Fruit fly (Drosophila melanogaster) whole organism, embryonic: ENCODE results near the gene Fgop2.

Experiments
- Adf1 ChIP-seq: fragments of 200-800 bp; sonication (Bioruptor generic); IDR thresholded peaks from 2 replicates; pipeline ENCODE4 v1.3.6; 2022; ENCODE audit warnings: missing biosample characterization, missing genetic modification characterization
- BEAF-32 ChIP-seq: fragments of 200-800 bp; sonication (Bioruptor generic); optimal IDR thresholded peaks from 3 replicates; lab custom pipeline; 2017; ENCODE audit warnings: missing biosample characterization, missing genetic modification characterization, mild to moderate bottlenecking, moderate library complexity, missing genetic modification reagents
- Blimp-1 ChIP-seq: fragments of 200-800 bp; sonication (Bioruptor generic); optimal IDR thresholded peaks from 3 replicates; lab custom pipeline; 2018; ENCODE audit warnings: missing biosample characterization, missing genetic modification characterization, mild to moderate bottlenecking, moderate library complexity, missing genetic modification reagents
- CG10979 ChIP-seq: fragments of 200-800 bp; sonication (Bioruptor generic); optimal IDR thresholded peaks from 2 replicates; lab custom pipeline; 2018; ENCODE audit warnings: missing biosample characterization, mild to moderate bottlenecking, missing genetic modification characterization, moderate library complexity
- CG11723 ChIP-seq: fragments of 200-800 bp; sonication (Bioruptor generic); optimal IDR thresholded peaks from 2 replicates; lab custom pipeline; 2017; ENCODE audit warnings: missing biosample characterization, mild to moderate bottlenecking, missing genetic modification characterization
- CG12659 ChIP-seq: fragments of 200-800 bp; sonication (Bioruptor generic); optimal IDR thresholded peaks from 3 replicates; lab custom pipeline; 2017; ENCODE audit warnings: mild to moderate bottlenecking, missing biosample characterization, missing genetic modification reagents, missing genetic modification characterization
- CG14710 ChIP-seq: fragments of 200-800 bp; sonication (Bioruptor generic); optimal IDR thresholded peaks from 3 replicates; lab custom pipeline; 2019; ENCODE audit warnings: missing biosample characterization, mild to moderate bottlenecking, missing genetic modification characterization, moderate library complexity
- CG14860 ChIP-seq: fragments of 200-800 bp; sonication (Bioruptor generic); IDR thresholded peaks from 3 replicates; pipeline ENCODE4 v1.3.6; 2022; ENCODE audit warnings: missing biosample characterization, missing genetic modification characterization; ENCODE audit not compliant: partially characterized antibody
- CG1529 ChIP-seq: fragments of 200-800 bp; sonication (Bioruptor generic); optimal IDR thresholded peaks from 3 replicates; lab custom pipeline; 2018; ENCODE audit warnings: missing biosample characterization, missing genetic modification characterization
- CG18599 ChIP-seq: fragments of 200-800 bp; sonication (Bioruptor generic); optimal IDR thresholded peaks from 3 replicates; lab custom pipeline; 2017; ENCODE audit warnings: missing biosample characterization, missing genetic modification characterization, mild to moderate bottlenecking, moderate library complexity, missing genetic modification reagents
- CG2120 ChIP-seq: fragments of 200-800 bp; sonication (Bioruptor generic); optimal IDR thresholded peaks from 3 replicates; lab custom pipeline; 2016; ENCODE audit warnings: missing biosample characterization, missing genetic modification characterization
- CG2712 ChIP-seq: fragments of 200-800 bp; optimal IDR thresholded peaks from 3 replicates; lab custom pipeline; 2019; ENCODE audit warnings: missing biosample characterization, mild to moderate bottlenecking, missing genetic modification characterization, moderate library complexity
- CG32772 ChIP-seq: fragments of 200-800 bp; sonication (Bioruptor generic); IDR thresholded peaks from 2 replicates; pipeline ENCODE4 v1.3.6; 2022; ENCODE audit warnings: missing biosample characterization, missing genetic modification characterization
- CG3281 ChIP-seq: fragments of 200-800 bp; sonication (Bioruptor generic); optimal IDR thresholded peaks from 3 replicates; lab custom pipeline; 2017; ENCODE audit warnings: missing biosample characterization, mild to moderate bottlenecking, missing genetic modification characterization
- CG34422 ChIP-seq: fragments of 200-800 bp; sonication (Bioruptor generic); IDR thresholded peaks from 3 replicates; pipeline ENCODE4 v1.3.6; 2022; ENCODE audit warnings: missing biosample characterization, missing genetic modification characterization
- CG8089 ChIP-seq: fragments of 200-800 bp; sonication (Bioruptor generic); optimal IDR thresholded peaks from 3 replicates; lab custom pipeline; 2016; ENCODE audit warnings: missing biosample characterization, missing genetic modification characterization
- D ChIP-seq, 2 experiments: fragments of 200-800 bp in 1 of 2; fragments of >200 bp in 1 of 2; sonication (Bioruptor generic) in 1 of 2; optimal IDR thresholded peaks; 2 replicates in 1 of 2; 3 replicates in 1 of 2; lab custom pipeline; 2017; ENCODE audit warnings: mild to moderate bottlenecking in 1 of 2, missing biosample characterization in 1 of 2, missing genetic modification characterization in 1 of 2, missing genetic modification reagents in 1 of 2
- D19A ChIP-seq: fragments of 200-800 bp; optimal IDR thresholded peaks from 3 replicates; lab custom pipeline; 2019; ENCODE audit warnings: missing biosample characterization, mild to moderate bottlenecking, missing genetic modification characterization, moderate library complexity
- D19B ChIP-seq: fragments of 200-800 bp; sonication (Bioruptor generic); optimal IDR thresholded peaks from 2 replicates; lab custom pipeline; 2017; ENCODE audit warnings: missing biosample characterization, mild to moderate bottlenecking, missing genetic modification characterization
- Dp ChIP-seq: fragments of 200-800 bp; sonication (Bioruptor generic); optimal IDR thresholded peaks from 2 replicates; lab custom pipeline; 2018; ENCODE audit warnings: missing biosample characterization, mild to moderate bottlenecking, missing genetic modification characterization, moderate library complexity
- E2f1 ChIP-seq: fragments of 200-800 bp; sonication (Bioruptor generic); IDR thresholded peaks from 2 replicates; pipeline ENCODE4 v1.3.6; 2022; ENCODE audit warnings: missing biosample characterization, missing genetic modification characterization
- ERR ChIP-seq: fragments of 200-800 bp; sonication (Bioruptor generic); optimal IDR thresholded peaks from 2 replicates; lab custom pipeline; 2016; ENCODE audit warnings: missing biosample characterization, missing genetic modification characterization
- Gsc ChIP-seq: fragments of 200-800 bp; sonication (Bioruptor generic); IDR thresholded peaks from 2 replicates; pipeline ENCODE4 v1.3.6; 2022; ENCODE audit warnings: missing biosample characterization, missing genetic modification characterization
- Med ChIP-seq: fragments of 200-800 bp; sonication (Bioruptor generic); peaks from one replicate; lab custom pipeline; 2016; ENCODE audit warnings: missing biosample characterization, missing genetic modification characterization, mild to moderate bottlenecking, inconsistent platforms, moderate library complexity
- Pdp1 ChIP-seq, 2 experiments: fragments of 200-800 bp; sonication (Bioruptor generic); optimal IDR thresholded peaks; 3 replicates each; lab custom pipeline; 2016; ENCODE audit warnings: missing biosample characterization in 2 of 2, missing genetic modification characterization in 2 of 2, mild to moderate bottlenecking in 1 of 2, moderate library complexity in 1 of 2
- Sin3A ChIP-seq: fragments of >200 bp; optimal IDR thresholded peaks from 2 replicates; lab custom pipeline; 2018
- Sox102F ChIP-seq: fragments of 200-800 bp; sonication (Bioruptor generic); optimal IDR thresholded peaks from 2 replicates; lab custom pipeline; 2018; ENCODE audit warnings: missing biosample characterization, mild to moderate bottlenecking, missing genetic modification characterization, moderate library complexity
- Vsx1 ChIP-seq: fragments of 200-800 bp; sonication (Bioruptor generic); optimal IDR thresholded peaks from 2 replicates; lab custom pipeline; 2017; ENCODE audit warnings: missing biosample characterization, mild to moderate bottlenecking, missing genetic modification characterization, missing genetic modification reagents
- bbx ChIP-seq: fragments of 200-800 bp; sonication (Bioruptor generic); IDR thresholded peaks from 2 replicates; pipeline ENCODE4 v1.3.6; 2022; ENCODE audit warnings: missing biosample characterization, missing genetic modification characterization; ENCODE audit not compliant: partially characterized antibody
- chn ChIP-seq: fragments of 200-800 bp; sonication (Bioruptor generic); optimal IDR thresholded peaks from 2 replicates; lab custom pipeline; 2016; ENCODE audit warnings: missing biosample characterization, missing genetic modification characterization
- fru ChIP-seq: fragments of >200 bp; optimal IDR thresholded peaks from 2 replicates; lab custom pipeline; 2017
- ftz-f1 ChIP-seq: fragments of 200-800 bp; sonication (Bioruptor generic); optimal IDR thresholded peaks from 2 replicates; lab custom pipeline; 2016; ENCODE audit warnings: missing biosample characterization, missing genetic modification characterization
- gce ChIP-seq: fragments of 200-800 bp; sonication (Bioruptor generic); IDR thresholded peaks from 3 replicates; pipeline ENCODE4 v1.3.6; 2022; ENCODE audit warnings: missing biosample characterization, missing genetic modification characterization
- gem ChIP-seq: fragments of 200-800 bp; sonication (Bioruptor generic); optimal IDR thresholded peaks from 2 replicates; lab custom pipeline; 2019; ENCODE audit warnings: missing biosample characterization, mild to moderate bottlenecking, missing genetic modification characterization, moderate library complexity
- gfzf ChIP-seq: fragments of 200-800 bp; sonication (Bioruptor generic); optimal IDR thresholded peaks from 2 replicates; lab custom pipeline; 2016; ENCODE audit warnings: missing biosample characterization, mild to moderate bottlenecking, missing genetic modification characterization, moderate library complexity
- gro ChIP-seq: fragments of 200-800 bp; sonication (Bioruptor generic); optimal IDR thresholded peaks from 2 replicates; lab custom pipeline; 2016; ENCODE audit warnings: missing biosample characterization, missing genetic modification characterization
- insv ChIP-seq, 2 experiments: fragments of 200-800 bp; sonication (Bioruptor generic); optimal IDR thresholded peaks; 3 replicates each; lab custom pipeline; 2016 to 2018; ENCODE audit warnings: missing biosample characterization in 2 of 2, missing genetic modification characterization in 2 of 2
- kay ChIP-seq: fragments of 200-800 bp; sonication (Bioruptor generic); optimal IDR thresholded peaks from 2 replicates; lab custom pipeline; 2016; ENCODE audit warnings: missing biosample characterization, missing genetic modification characterization
- kni ChIP-seq: fragments of 200-800 bp; sonication (Bioruptor generic); optimal IDR thresholded peaks from 3 replicates; lab custom pipeline; 2017; ENCODE audit warnings: mild to moderate bottlenecking, missing biosample characterization, missing genetic modification reagents, missing genetic modification characterization
- mirr ChIP-seq: fragments of 200-800 bp; sonication (Bioruptor generic); optimal IDR thresholded peaks from 3 replicates; lab custom pipeline; 2018; ENCODE audit warnings: missing biosample characterization, mild to moderate bottlenecking, missing genetic modification characterization
- nerfin-1 ChIP-seq: fragments of 200-800 bp; sonication (Bioruptor generic); optimal IDR thresholded peaks from 3 replicates; lab custom pipeline; 2019; ENCODE audit warnings: missing biosample characterization, mild to moderate bottlenecking, missing genetic modification characterization, moderate library complexity
- nom ChIP-seq: fragments of 200-800 bp; sonication (Bioruptor generic); optimal IDR thresholded peaks from 2 replicates; lab custom pipeline; 2017; ENCODE audit warnings: missing biosample characterization, missing genetic modification characterization, mild to moderate bottlenecking, moderate library complexity, missing genetic modification reagents
- phol ChIP-seq: fragments of 200-800 bp; sonication (Bioruptor generic); optimal IDR thresholded peaks from 3 replicates; lab custom pipeline; 2018; ENCODE audit warnings: missing biosample characterization, mild to moderate bottlenecking, missing genetic modification characterization, moderate library complexity
- pum ChIP-seq: fragments of 200-800 bp; sonication (Bioruptor generic); optimal IDR thresholded peaks from 2 replicates; lab custom pipeline; 2016; ENCODE audit warnings: missing biosample characterization, missing genetic modification characterization
- pzg ChIP-seq: fragments of 200-800 bp; sonication (Bioruptor generic); optimal IDR thresholded peaks from 3 replicates; lab custom pipeline; 2018; ENCODE audit warnings: missing biosample characterization, mild to moderate bottlenecking, missing genetic modification characterization, moderate library complexity
- stwl ChIP-seq: fragments of 200-800 bp; sonication (Bioruptor generic); optimal IDR thresholded peaks from 3 replicates; lab custom pipeline; 2018; ENCODE audit warnings: missing biosample characterization, mild to moderate bottlenecking, missing genetic modification characterization, moderate library complexity
- tap ChIP-seq: fragments of 200-800 bp; optimal IDR thresholded peaks from 3 replicates; lab custom pipeline; 2019; ENCODE audit warnings: missing biosample characterization, mild to moderate bottlenecking, missing genetic modification characterization, moderate library complexity
- twi ChIP-seq: fragments of 200-800 bp; optimal IDR thresholded peaks from 2 replicates; lab custom pipeline; 2019; ENCODE audit warnings: missing biosample characterization, mild to moderate bottlenecking, missing genetic modification characterization, moderate library complexity

Fgop2 gene

dm6 chr2L:6921360-6922090 lies 23.6 kb downstream of the Fgop2 start:
- TF ChIP-seq CG32772 (GFP tag; lab: Robert Waterston, UW) (peak; percentile 24; the same call in 1 of the 2 replicates), CG8089 (GFP tag; lab: Kevin White, UChicago) (no peak), mirr (GFP tag; lab: Kevin White, UChicago) (no peak), nerfin-1 (tag; lab: Kevin White, UChicago) (no peak), bbx (GFP tag; lab: Robert Waterston, UW) (0 out of 2 replicates have a peak, but pooled peaks have one; percentile 16), gro (GFP tag; lab: Kevin White, UChicago) (peak; percentile 34), Blimp-1 (peak; percentile 27), CG3281 (GFP tag; lab: Kevin White, UChicago) (peak; percentile 29), CG18599 (GFP tag; lab: Kevin White, UChicago) (no peak), CG12659 (GFP tag; lab: Kevin White, UChicago) (peak; percentile 13), kay (GFP tag; lab: Kevin White, UChicago) (peak; percentile 11), kni (GFP tag; lab: Kevin White, UChicago) (no peak), CG34422 (peak; percentile 59; the same call in 1 of the 3 replicates), nom (GFP tag; lab: Kevin White, UChicago) (peak; percentile 40), CG14710 (tag; lab: Kevin White, UChicago) (peak; percentile 5), chn (GFP tag; lab: Kevin White, UChicago) (peak; percentile 28), CG10979 (tag; lab: Kevin White, UChicago) (no peak), ERR (GFP tag; lab: Kevin White, UChicago) (peak; percentile 3), D (optimal IDR thresholded peaks at IDR 0.05; lab: Kevin White, UChicago) (peak; percentile 46), D (GFP tag; optimal IDR thresholded peaks at IDR 0.05; lab: Kevin White, UChicago) (no peak), BEAF-32 (GFP tag; lab: Kevin White, UChicago) (peak; percentile 21), pum (GFP tag; lab: Kevin White, UChicago) (no peak), gce (GFP tag; lab: Robert Waterston, UW) (no peak), twi (tag; lab: Kevin White, UChicago) (peak; percentile 87), Pdp1 (GFP tag; optimal IDR thresholded peaks at IDR 0.05; lab: Kevin White, UChicago) (peak in 1 of 2 experiments; percentile 3), CG11723 (GFP tag; lab: Kevin White, UChicago) (no peak), gem (tag; lab: Kevin White, UChicago) (peak; percentile 12), tap (tag; lab: Kevin White, UChicago) (peak; percentile 14), CG14860 (GFP tag; lab: Robert Waterston, UW) (no peak), gfzf (GFP tag; lab: Kevin White, UChicago) (peak; percentile 19), Dp (peak; percentile 22), Vsx1 (GFP tag; lab: Kevin White, UChicago) (no peak), CG2120 (GFP tag; lab: Kevin White, UChicago) (peak; percentile 7), E2f1 (peak; percentile 35; the same call in 1 of the 2 replicates), CG2712 (tag; lab: Kevin White, UChicago) (peak; percentile 13), Sox102F (peak; percentile 3), fru (lab: Kevin White, UChicago) (no peak), CG1529 (no peak), Gsc (GFP tag; lab: Robert Waterston, UW) (no peak), pzg (peak; percentile 16), D19A (tag; lab: Kevin White, UChicago) (peak; percentile 22), insv (GFP tag; optimal IDR thresholded peaks at IDR 0.05; lab: Kevin White, UChicago) (peak in 1 of 2 experiments; percentile 26), ftz-f1 (GFP tag; lab: Kevin White, UChicago) (peak; percentile 79), Sin3A (lab: Kevin White, UChicago) (peak; percentile 19), D19B (GFP tag; lab: Kevin White, UChicago) (peak; percentile 51), Adf1 (GFP tag; lab: Robert Waterston, UW) (0 out of 2 replicates have a peak, but pooled peaks have one; percentile 3), Med (GFP tag; lab: Kevin White, UChicago) (peak; percentile 67), phol (tag; lab: Kevin White, UChicago) (peak; percentile 71), stwl (tag; lab: Kevin White, UChicago) (peak; percentile 20)
